Worm (Caenorhabditis elegans): ENCODE measurements around the gene wrt-9.

Gene wrt-9

DNA sequence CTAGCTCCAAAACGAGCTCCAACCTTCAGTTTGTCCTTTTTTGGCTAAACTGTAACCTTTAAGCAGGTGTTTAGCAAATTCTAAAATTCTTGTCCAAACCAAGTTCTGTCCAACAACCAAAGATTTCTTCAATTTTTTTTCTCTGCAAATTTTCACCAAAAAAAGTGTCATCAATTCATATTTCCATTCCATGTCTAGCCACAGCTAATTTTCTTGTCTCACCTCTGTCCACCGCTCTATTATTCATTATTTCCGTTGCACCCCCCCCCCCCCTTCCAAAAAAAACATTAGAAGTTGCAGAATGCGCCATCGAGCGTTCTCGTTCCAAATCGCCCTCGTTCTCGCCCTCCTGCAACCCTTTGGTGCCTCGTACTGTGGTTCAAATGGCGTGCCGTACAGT lies at the start of gene wrt-9:
wrt-9 (plus strand) TSS at position 301 of the 400 bp plus-strand sequence.
- TF ChIP-seq tbx-37 (GFP tag; conservative IDR thresholded peaks at IDR 0.05) (no peak), F13C5.2 (tag; optimal IDR thresholded peaks at IDR 0.05) (no peak), ceh-13 (GFP tag; optimal IDR thresholded peaks at IDR 0.05) (no peak), ceh-36 (tag; optimal IDR thresholded peaks at IDR 0.05) (no peak), hmbx-1 (tag; optimal IDR thresholded peaks at IDR 0.05) (no peak), hnd-1 (tag; optimal IDR thresholded peaks at IDR 0.05) (no peak), tra-4 (tag; optimal IDR thresholded peaks at IDR 0.05) (no peak), scrt-1 (GFP tag; IDR thresholded peaks at IDR 0.05) (no peak), flt-1 (GFP tag; IDR thresholded peaks at IDR 0.05) (no peak), B0310.2 (tag; optimal IDR thresholded peaks at IDR 0.05) (no peak), pes-1 (GFP tag; IDR thresholded peaks at IDR 0.05) (no peak), ets-7 (tag; optimal IDR thresholded peaks at IDR 0.05) (no peak), sea-1 (GFP tag; conservative IDR thresholded peaks at IDR 0.05) (no peak), tbx-11 (GFP tag; IDR thresholded peaks at IDR 0.05) (no peak)

DNA sequence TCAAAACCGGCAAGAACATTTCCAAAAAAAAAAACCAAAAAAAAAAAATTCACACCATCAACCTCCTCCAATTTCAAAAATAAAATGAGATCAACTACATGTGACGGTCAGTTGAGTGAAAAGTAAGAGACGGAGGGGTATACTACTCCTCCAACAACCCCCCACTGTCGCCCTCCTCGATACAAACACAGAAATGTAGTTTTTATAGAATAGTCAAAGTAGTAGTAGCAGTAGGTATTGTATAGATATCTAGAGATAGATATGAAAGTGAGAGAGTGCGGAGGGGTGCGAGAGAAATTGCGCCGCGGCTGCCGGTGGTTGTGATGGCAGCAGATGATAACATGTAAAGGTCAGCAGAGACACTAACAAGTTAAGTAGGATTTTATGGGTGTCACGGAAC lies 49.1 kb upstream of the wrt-9 start:
- no peak for TF ChIP-seq F13C5.2 (tag; optimal IDR thresholded peaks at IDR 0.05)
- no peak for TF ChIP-seq ceh-13 (GFP tag; optimal IDR thresholded peaks at IDR 0.05)
- no peak for TF ChIP-seq tbx-11 (GFP tag; IDR thresholded peaks at IDR 0.05)
- TF ChIP-seq ets-7 (tag; optimal IDR thresholded peaks at IDR 0.05), result no peak
- TF ChIP-seq flt-1 (GFP tag; IDR thresholded peaks at IDR 0.05), result no peak
- no peak for TF ChIP-seq pes-1 (GFP tag; IDR thresholded peaks at IDR 0.05)
- no peak for TF ChIP-seq sea-1 (GFP tag; conservative IDR thresholded peaks at IDR 0.05)
- TF ChIP-seq B0310.2 (tag; optimal IDR thresholded peaks at IDR 0.05), result no peak
- TF ChIP-seq hmg-4 (GFP tag; optimal IDR thresholded peaks at IDR 0.05), result no peak
- no peak for TF ChIP-seq ama-1 (optimal IDR thresholded peaks at IDR 0.05)
- no peak for TF ChIP-seq ceh-36 (tag; optimal IDR thresholded peaks at IDR 0.05)
- no peak for TF ChIP-seq scrt-1 (GFP tag; IDR thresholded peaks at IDR 0.05)
- no peak for TF ChIP-seq tra-4 (tag; optimal IDR thresholded peaks at IDR 0.05)

DNA sequence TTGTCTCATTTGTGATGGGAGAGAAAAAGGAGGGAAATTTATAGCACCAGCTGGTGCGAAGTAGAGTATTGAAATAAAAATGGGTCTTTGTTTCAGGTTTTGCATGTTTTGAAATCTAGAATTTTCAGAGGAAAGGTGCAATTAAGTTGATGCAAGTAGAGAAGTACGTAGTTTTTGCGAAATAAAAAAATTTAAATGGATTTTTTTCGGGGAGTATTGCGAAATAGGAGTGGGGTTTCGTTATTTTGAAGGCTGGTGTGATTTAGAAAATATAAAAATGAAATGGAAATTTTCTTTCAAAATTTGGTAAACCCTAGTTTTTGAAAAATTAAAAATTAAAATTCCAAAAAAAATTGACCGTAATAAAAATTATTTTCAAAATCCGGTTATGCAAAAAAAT lies 48.3 kb upstream of the wrt-9 start:
- no peak for TF ChIP-seq tbx-37 (GFP tag; conservative IDR thresholded peaks at IDR 0.05)
- no peak for TF ChIP-seq scrt-1 (GFP tag; IDR thresholded peaks at IDR 0.05)

DNA sequence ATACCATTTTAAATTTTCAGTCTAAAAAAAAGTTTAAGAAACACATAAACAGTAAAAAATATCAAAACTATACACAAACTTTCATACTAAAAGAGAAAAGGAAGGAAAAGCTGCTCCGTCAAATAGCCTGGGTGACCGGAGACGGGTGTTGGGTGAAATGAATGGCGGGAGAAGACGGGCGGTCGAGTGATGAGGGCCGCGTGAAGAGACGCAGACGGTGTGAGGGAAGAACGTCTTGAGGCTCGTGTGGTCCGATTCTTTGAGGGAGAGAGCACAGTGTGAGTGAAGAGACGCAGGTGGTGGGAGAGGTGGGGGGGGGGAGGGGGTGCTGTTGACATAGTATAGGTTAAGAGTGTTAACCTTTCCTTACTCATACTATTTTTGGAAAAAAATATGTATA lies 47.4 kb upstream of the wrt-9 start:
- TF ChIP-seq ceh-36 (tag; optimal IDR thresholded peaks at IDR 0.05) (no peak), hnd-1 (tag; optimal IDR thresholded peaks at IDR 0.05) (no peak), hmg-4 (GFP tag; optimal IDR thresholded peaks at IDR 0.05) (peak; percentile 47)

DNA sequence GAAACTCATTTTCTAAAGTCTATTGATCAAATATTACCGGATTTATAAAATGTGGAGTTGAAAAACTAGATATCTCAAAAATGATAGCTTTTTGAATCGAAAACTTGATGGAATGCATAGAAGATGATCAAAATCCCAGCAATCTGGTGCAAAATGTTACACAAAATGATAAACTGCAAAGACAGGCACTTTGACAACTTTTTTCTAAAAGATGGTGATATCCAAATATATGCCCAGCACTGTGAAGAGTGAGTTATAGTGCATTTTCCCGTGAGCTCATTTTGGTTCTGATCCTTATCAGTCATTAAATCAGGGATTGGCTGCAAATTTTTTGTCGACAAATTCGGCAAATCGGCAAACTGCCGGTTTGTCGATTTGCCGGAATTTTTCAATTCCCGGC lies 41.2 kb upstream of the wrt-9 start, which contains the start of gene K06A9.3:
K06A9.3 (minus strand) TSS at position 101 of the 400 bp plus-strand sequence.
- TF ChIP-seq tbx-11 (GFP tag; IDR thresholded peaks at IDR 0.05) (no peak), flt-1 (GFP tag; IDR thresholded peaks at IDR 0.05) (no peak), sea-1 (GFP tag; conservative IDR thresholded peaks at IDR 0.05) (no peak), B0310.2 (tag; optimal IDR thresholded peaks at IDR 0.05) (no peak), ama-1 (optimal IDR thresholded peaks at IDR 0.05) (no peak), hmbx-1 (tag; optimal IDR thresholded peaks at IDR 0.05) (no peak), F13C5.2 (tag; optimal IDR thresholded peaks at IDR 0.05) (no peak), ceh-36 (tag; optimal IDR thresholded peaks at IDR 0.05) (no peak), tbx-37 (GFP tag; conservative IDR thresholded peaks at IDR 0.05) (no peak)

DNA sequence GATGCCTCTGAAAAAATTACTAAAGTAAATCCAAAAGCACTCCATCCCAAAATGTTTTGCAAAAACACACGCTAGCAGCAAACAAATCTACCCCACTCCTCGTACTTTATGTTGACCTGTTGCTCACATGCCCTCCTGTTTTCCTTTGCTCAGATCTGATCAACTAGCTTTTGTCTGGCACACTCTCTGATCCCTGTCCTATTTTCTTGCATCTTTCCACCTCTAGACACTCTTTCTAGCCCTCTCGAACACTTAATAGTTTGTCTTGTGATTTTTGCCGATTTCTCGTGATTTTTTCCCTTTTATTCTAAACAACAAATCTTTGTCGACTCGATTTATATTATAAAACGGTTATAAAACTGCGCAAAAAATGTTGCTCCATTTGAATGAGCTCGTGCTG lies 40.3 kb upstream of the wrt-9 start, which contains the start of gene K06A9.2:
K06A9.2 (plus strand) TSS at position 229 of the 400 bp plus-strand sequence.
- TF ChIP-seq hmbx-1 (tag; optimal IDR thresholded peaks at IDR 0.05) (no peak), tbx-37 (GFP tag; conservative IDR thresholded peaks at IDR 0.05) (no peak), ama-1 (optimal IDR thresholded peaks at IDR 0.05) (no peak), aly-1 (tag; optimal IDR thresholded peaks at IDR 0.05) (no peak), B0310.2 (tag; optimal IDR thresholded peaks at IDR 0.05) (no peak), ets-7 (tag; optimal IDR thresholded peaks at IDR 0.05) (no peak), ceh-13 (GFP tag; optimal IDR thresholded peaks at IDR 0.05) (no peak), tbx-11 (GFP tag; IDR thresholded peaks at IDR 0.05) (no peak), F13C5.2 (tag; optimal IDR thresholded peaks at IDR 0.05) (no peak), pes-1 (GFP tag; IDR thresholded peaks at IDR 0.05) (no peak), scrt-1 (GFP tag; IDR thresholded peaks at IDR 0.05) (no peak)

DNA sequence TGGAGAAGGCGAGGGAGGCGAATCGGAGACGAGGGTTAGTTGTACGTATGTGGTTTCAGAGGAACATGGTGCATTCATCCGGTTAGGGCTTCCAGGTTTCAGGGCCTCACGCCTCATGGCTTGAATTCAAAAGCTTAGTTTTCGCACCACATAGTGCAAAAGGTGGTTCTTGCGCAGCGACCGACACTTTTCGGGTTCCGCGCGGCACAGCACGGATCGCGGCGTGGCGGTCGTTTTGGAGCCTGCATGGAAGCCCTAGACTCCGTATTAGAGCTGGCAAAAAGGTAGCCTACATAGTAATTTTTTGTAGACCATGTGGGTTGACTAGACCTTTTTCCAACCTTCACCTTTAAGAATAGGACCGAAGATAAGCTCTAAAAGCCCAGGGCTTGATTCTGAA lies 37.6 kb upstream of the wrt-9 start:
- TF ChIP-seq scrt-1 (GFP tag; IDR thresholded peaks at IDR 0.05) (no peak), sea-1 (GFP tag; conservative IDR thresholded peaks at IDR 0.05) (no peak), pes-1 (GFP tag; IDR thresholded peaks at IDR 0.05) (no peak)

DNA sequence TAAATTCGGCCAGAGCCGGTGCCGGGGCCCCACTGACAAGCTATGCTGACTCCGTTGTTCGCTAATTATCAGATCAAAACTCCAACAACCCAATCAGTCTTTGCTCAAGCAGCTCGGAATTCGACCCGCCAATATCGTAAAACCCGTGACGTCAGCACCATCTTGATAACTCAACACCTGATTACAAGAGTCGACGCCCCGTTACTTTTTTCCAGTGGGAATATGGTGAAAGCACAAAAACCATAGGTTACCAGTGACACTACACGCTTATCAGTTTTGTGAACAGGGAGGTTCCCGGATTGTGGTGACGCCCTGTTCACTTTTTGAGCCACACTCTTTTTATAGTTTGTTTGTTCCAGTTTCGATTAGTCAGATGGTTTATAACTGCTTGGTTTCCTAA lies 35.4 kb upstream of the wrt-9 start:
- TF ChIP-seq tbx-11 (GFP tag; IDR thresholded peaks at IDR 0.05) (no peak), sea-1 (GFP tag; conservative IDR thresholded peaks at IDR 0.05) (no peak), ceh-13 (GFP tag; optimal IDR thresholded peaks at IDR 0.05) (no peak), tbx-37 (GFP tag; conservative IDR thresholded peaks at IDR 0.05) (no peak), pes-1 (GFP tag; IDR thresholded peaks at IDR 0.05) (no peak), B0310.2 (tag; optimal IDR thresholded peaks at IDR 0.05) (no peak), F13C5.2 (tag; optimal IDR thresholded peaks at IDR 0.05) (no peak), tra-4 (tag; optimal IDR thresholded peaks at IDR 0.05) (no peak), aly-1 (tag; optimal IDR thresholded peaks at IDR 0.05) (no peak), ceh-36 (tag; optimal IDR thresholded peaks at IDR 0.05) (no peak), scrt-1 (GFP tag; IDR thresholded peaks at IDR 0.05) (no peak), hmbx-1 (tag; optimal IDR thresholded peaks at IDR 0.05) (no peak)

DNA sequence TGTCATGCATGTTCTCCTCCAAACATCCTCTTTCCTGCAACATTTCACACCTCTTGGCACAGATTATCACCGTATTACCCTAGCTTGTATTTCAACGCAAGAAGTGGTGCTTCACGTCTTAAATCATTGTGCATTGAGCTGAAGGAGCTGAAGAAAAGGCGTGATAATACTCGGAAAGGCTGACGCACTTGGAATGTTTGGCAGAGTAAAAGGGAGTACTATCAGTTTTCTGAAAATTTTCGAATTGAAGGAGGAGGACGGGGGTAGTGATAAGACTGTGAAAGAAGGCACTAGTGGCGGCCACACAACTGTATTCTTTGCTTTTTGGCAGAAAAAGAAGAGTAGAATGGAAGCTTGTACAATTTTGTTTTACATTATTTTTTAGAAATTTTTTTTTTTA lies 33.0 kb upstream of the wrt-9 start:
- TF ChIP-seq ceh-13 (GFP tag; optimal IDR thresholded peaks at IDR 0.05) (no peak), flt-1 (GFP tag; IDR thresholded peaks at IDR 0.05) (no peak), hmg-4 (GFP tag; optimal IDR thresholded peaks at IDR 0.05) (no peak), ets-7 (tag; optimal IDR thresholded peaks at IDR 0.05) (no peak), F13C5.2 (tag; optimal IDR thresholded peaks at IDR 0.05) (no peak), hmbx-1 (tag; optimal IDR thresholded peaks at IDR 0.05) (no peak), ceh-36 (tag; optimal IDR thresholded peaks at IDR 0.05) (no peak), pes-1 (GFP tag; IDR thresholded peaks at IDR 0.05) (no peak), B0310.2 (tag; optimal IDR thresholded peaks at IDR 0.05) (no peak), scrt-1 (GFP tag; IDR thresholded peaks at IDR 0.05) (no peak)

Data from whole organism, early embryonic.